Worm (Caenorhabditis elegans): ENCODE results near the gene rap-1.

ce11 chrIV:8947146-8947545 lies 28.5 kb upstream of the rap-1 start:
- TF ChIP-seq him-1 (tag; optimal IDR thresholded peaks at IDR 0.05) (no peak), dao-5 (tag; optimal IDR thresholded peaks at IDR 0.05) (no peak), W03F9.2 (tag; optimal IDR thresholded peaks at IDR 0.05) (no peak)

Measured in whole organism, L4/young adult.